Worm (Caenorhabditis elegans): ENCODE results near the gene kbp-3.

The kbp-3 gene

ce11 chrII:14437922-14438458, 48.1 kb upstream of the kbp-3 start, which contains the start of gene K04B12.2 (continued):
- TF ChIP-seq elt-2 (tag; optimal IDR thresholded peaks at IDR 0.05), result peak; percentile 48
- peak; percentile 83 for TF ChIP-seq snu-23 (GFP tag; optimal IDR thresholded peaks at IDR 0.05)
- peak; percentile 36 for TF ChIP-seq mef-2 (tag; optimal IDR thresholded peaks at IDR 0.05)
- peak; percentile 51 for TF ChIP-seq fkh-8 (tag; optimal IDR thresholded peaks at IDR 0.05)
- peak; percentile 50 for TF ChIP-seq C16A3.4 (tag; optimal IDR thresholded peaks at IDR 0.05)
- peak in 1 of 2 experiments; percentile 38 for TF ChIP-seq egl-27 (tag; optimal IDR thresholded peaks at IDR 0.05)
- TF ChIP-seq nhr-77 (tag; optimal IDR thresholded peaks at IDR 0.05), result peak; percentile 83
- peak; percentile 79 for TF ChIP-seq mep-1 (tag; optimal IDR thresholded peaks at IDR 0.05)
- TF ChIP-seq swsn-7 (tag; optimal IDR thresholded peaks at IDR 0.05), result peak; percentile 59
- TF ChIP-seq nhr-90 (tag; optimal IDR thresholded peaks at IDR 0.05; ENCODE audit: poor library complexity), result peak; percentile 41
- TF ChIP-seq mdl-1 (tag; optimal IDR thresholded peaks at IDR 0.05), result peak in 1 of 2 experiments; percentile 60
- peak; percentile 52 for TF ChIP-seq xbp-1 (tag; optimal IDR thresholded peaks at IDR 0.05)
- TF ChIP-seq unc-86 (tag; optimal IDR thresholded peaks at IDR 0.05), result peak; percentile 2
- peak; percentile 45 for TF ChIP-seq skn-1 (tag; optimal IDR thresholded peaks at IDR 0.05)
- TF ChIP-seq lin-14 (GFP tag; optimal IDR thresholded peaks at IDR 0.05), result peak; percentile 93

- no peak for TF ChIP-seq sptf-1 (tag; optimal IDR thresholded peaks at IDR 0.05)
- no peak for TF ChIP-seq xbp-1 (tag; optimal IDR thresholded peaks at IDR 0.05)
- TF ChIP-seq nhr-71 (tag; optimal IDR thresholded peaks at IDR 0.05), result no peak
- no peak for TF ChIP-seq egl-27 (tag; optimal IDR thresholded peaks at IDR 0.05)
- TF ChIP-seq unc-98 (GFP tag; IDR thresholded peaks at IDR 0.05), result no peak
- no peak for TF ChIP-seq efl-1 (optimal IDR thresholded peaks at IDR 0.05)
- TF ChIP-seq efl-1 (GFP tag; optimal IDR thresholded peaks at IDR 0.05 in 1 of 2), result peak in 1 of 2 experiments; percentile 29
- peak; percentile 38 for TF ChIP-seq dsc-1 (tag; optimal IDR thresholded peaks at IDR 0.05)
- TF ChIP-seq blmp-1 (tag; optimal IDR thresholded peaks at IDR 0.05), result peak; percentile 58
Measured at ce11 chrII:14437116-14437515, 47.2 kb upstream of the kbp-3 start.

ce11 chrII:14433712-14434352, 44.0 kb upstream of the kbp-3 start:
- TF ChIP-seq ztf-11 (tag; optimal IDR thresholded peaks at IDR 0.05), result peak in 1 of 2 experiments; percentile 0
- TF ChIP-seq fkh-4 (tag; optimal IDR thresholded peaks at IDR 0.05; ENCODE audit: borderline replicate concordance), result no peak
- TF ChIP-seq efl-1 (optimal IDR thresholded peaks at IDR 0.05), result no peak
- TF ChIP-seq efl-1 (GFP tag; optimal IDR thresholded peaks at IDR 0.05 in 1 of 2), result peak in 1 of 2 experiments; percentile 81

ce11 chrII:14432100-14432499, 42.2 kb upstream of the kbp-3 start:
- TF ChIP-seq fkh-10 (GFP tag; optimal IDR thresholded peaks at IDR 0.05) (no peak), lin-14 (GFP tag; optimal IDR thresholded peaks at IDR 0.05) (peak; percentile 17), hlh-4 (tag; optimal IDR thresholded peaks at IDR 0.05) (no peak)

ce11 chrII:14428834-14429233, 39.0 kb upstream of the kbp-3 start:
- TF ChIP-seq fkh-4 (tag; optimal IDR thresholded peaks at IDR 0.05; ENCODE audit: borderline replicate concordance), result no peak
- TF ChIP-seq hpl-2 (GFP tag; optimal IDR thresholded peaks at IDR 0.05), result no peak
- no peak for TF ChIP-seq sup-37 (GFP tag; optimal IDR thresholded peaks at IDR 0.05)
- no peak for TF ChIP-seq nhr-12 (tag; optimal IDR thresholded peaks at IDR 0.05)
- no peak for TF ChIP-seq unc-98 (GFP tag; IDR thresholded peaks at IDR 0.05)
- TF ChIP-seq ztf-4 (tag; optimal IDR thresholded peaks at IDR 0.05), result no peak
- no peak for TF ChIP-seq fkh-8 (tag; optimal IDR thresholded peaks at IDR 0.05)

- peak; percentile 52 for TF ChIP-seq unc-30 (tag; optimal IDR thresholded peaks at IDR 0.05)
- TF ChIP-seq tbx-2 (tag; optimal IDR thresholded peaks at IDR 0.05), result no peak
- no peak for TF ChIP-seq unc-98 (GFP tag; IDR thresholded peaks at IDR 0.05)
- peak; percentile 56 for TF ChIP-seq lin-14 (GFP tag; optimal IDR thresholded peaks at IDR 0.05)
- TF ChIP-seq efl-3 (GFP tag; optimal IDR thresholded peaks at IDR 0.05), result no peak
- TF ChIP-seq snpc-4 (tag; optimal IDR thresholded peaks at IDR 0.05), result no peak
Measured at ce11 chrII:14427714-14428113, 37.8 kb upstream of the kbp-3 start.
